Fruit fly (Drosophila melanogaster) whole organism, pupa: ENCODE results near the gene yellow-k.

Experiments used
- CG10348 ChIP-seq: fragments of 200-800 bp; sonication (Bioruptor generic); IDR thresholded peaks from 2 replicates; pipeline ENCODE4 v1.3.6; 2022; ENCODE audit warnings: missing biosample characterization, missing genetic modification characterization
- CG17806 ChIP-seq: fragments of 200-800 bp; sonication (Bioruptor generic); optimal IDR thresholded peaks from 2 replicates; lab custom pipeline; 2018; ENCODE audit warnings: missing biosample characterization, mild to moderate bottlenecking, missing genetic modification characterization, moderate library complexity
- CG34367 ChIP-seq: fragments of 200-800 bp; sonication (Bioruptor generic); optimal IDR thresholded peaks from 2 replicates; lab custom pipeline; 2018; ENCODE audit warnings: missing biosample characterization, mild to moderate bottlenecking, missing genetic modification characterization
- CG9948 ChIP-seq: fragments of 200-800 bp; sonication (Bioruptor generic); optimal IDR thresholded peaks from 2 replicates; lab custom pipeline; 2018; ENCODE audit warnings: missing biosample characterization, mild to moderate bottlenecking, missing genetic modification characterization, moderate library complexity
- Snoo ChIP-seq: fragments of 200-800 bp; sonication (Bioruptor generic); optimal IDR thresholded peaks from 3 replicates; lab custom pipeline; 2017; ENCODE audit warnings: missing biosample characterization, mild to moderate bottlenecking, missing genetic modification characterization, inconsistent platforms

dm6 chr3L:15528096-15528495 is 7.7 kb downstream of the yellow-k start, which contains the start of gene CG42728:
- TF ChIP-seq Snoo (tag; lab: Kevin White, UChicago): no peak
- TF ChIP-seq CG17806 (tag; lab: Kevin White, UChicago): no peak
- no peak for TF ChIP-seq CG9948
- TF ChIP-seq CG10348 (GFP tag; lab: Robert Waterston, UW): no peak
- no peak for TF ChIP-seq CG34367 (tag; lab: Kevin White, UChicago)
